Worm (Caenorhabditis elegans): ENCODE data around the gene pgap-2.
A peak's percentile ranks its signal among the peaks of the same experiment; 100 is the strongest.

The pgap-2 gene

DNA sequence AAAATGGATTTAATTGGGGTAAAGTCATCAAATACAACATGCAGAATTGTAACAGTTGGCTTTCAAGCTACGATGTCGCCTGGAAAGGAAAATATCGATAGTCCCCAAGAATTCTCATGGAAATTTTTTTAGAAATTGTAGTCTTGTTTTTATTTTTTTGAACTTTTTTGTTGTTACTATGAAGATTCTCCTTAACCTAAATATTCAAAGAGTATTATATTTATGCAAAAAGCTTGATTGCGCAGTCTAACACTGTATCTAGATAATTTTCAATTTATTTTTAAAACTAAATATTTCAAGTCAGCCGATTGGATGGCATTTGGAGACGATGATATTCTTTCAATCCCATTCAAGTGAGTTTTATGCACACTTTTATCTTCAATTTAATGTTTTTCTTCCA is at the start of gene pgap-2:
Gene pgap-2, plus strand, starts transcription at position 301 of the 400 bp plus-strand sequence.
- TF ChIP-seq dao-5 (tag; optimal IDR thresholded peaks at IDR 0.05) (no peak), him-1 (tag; optimal IDR thresholded peaks at IDR 0.05) (no peak), W03F9.2 (tag; optimal IDR thresholded peaks at IDR 0.05) (no peak)

DNA sequence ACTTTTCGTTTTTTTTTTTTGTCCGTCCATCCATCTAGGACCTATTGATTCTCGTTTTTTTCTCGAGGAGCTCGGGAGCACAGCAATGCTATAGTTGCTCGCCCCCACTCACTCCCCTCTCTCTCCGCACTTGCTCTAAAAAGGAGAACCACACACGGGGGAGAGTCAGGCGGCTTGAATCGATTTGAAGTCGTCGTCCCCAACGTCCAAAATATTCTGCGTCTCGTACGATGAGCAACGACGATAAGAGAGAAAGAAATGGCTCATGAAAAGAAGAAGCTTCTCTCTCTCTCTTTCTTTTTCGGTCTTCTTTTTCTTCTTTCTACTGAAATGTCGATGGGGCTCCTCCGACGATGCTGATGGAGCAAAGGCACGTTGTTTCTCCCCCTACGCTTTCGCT is 48.9 kb upstream of the pgap-2 start:
- no peak for TF ChIP-seq dao-5 (tag; optimal IDR thresholded peaks at IDR 0.05)
- peak; percentile 91 for TF ChIP-seq him-1 (tag; optimal IDR thresholded peaks at IDR 0.05)
- TF ChIP-seq W03F9.2 (tag; optimal IDR thresholded peaks at IDR 0.05): no peak

DNA sequence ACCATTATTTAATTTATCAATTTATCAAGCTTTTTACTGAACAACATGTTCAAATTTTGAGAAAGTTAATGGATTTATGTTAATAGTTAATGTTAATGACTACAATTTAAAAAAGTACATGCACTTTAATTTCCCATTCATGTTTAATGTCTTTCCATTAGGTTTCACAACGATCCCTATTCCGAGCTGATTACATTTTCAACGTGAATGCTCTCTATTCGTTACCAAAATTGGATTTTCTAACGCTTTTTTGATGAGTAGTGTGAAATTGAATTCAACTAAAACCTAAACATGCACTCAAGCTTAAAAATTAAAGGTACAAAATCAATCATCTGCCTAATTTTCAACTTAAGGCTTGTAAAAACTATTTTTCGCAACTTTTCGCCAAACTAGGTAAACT is 47.9 kb upstream of the pgap-2 start:
- TF ChIP-seq W03F9.2 (tag; optimal IDR thresholded peaks at IDR 0.05): no peak
- no peak for TF ChIP-seq him-1 (tag; optimal IDR thresholded peaks at IDR 0.05)
- TF ChIP-seq dao-5 (tag; optimal IDR thresholded peaks at IDR 0.05): no peak

- TF ChIP-seq him-1 (tag; optimal IDR thresholded peaks at IDR 0.05): peak; percentile 29
- no peak for TF ChIP-seq dao-5 (tag; optimal IDR thresholded peaks at IDR 0.05)
Measured at ce11 chrIII:4658384-4658844, 46.9 kb upstream of the pgap-2 start, which contains the start of gene cdka-1. Gene cdka-1, plus strand, starts transcription at chrIII:4658794.

- no peak for TF ChIP-seq W03F9.2 (tag; optimal IDR thresholded peaks at IDR 0.05)
- no peak for TF ChIP-seq him-1 (tag; optimal IDR thresholded peaks at IDR 0.05)
- TF ChIP-seq dao-5 (tag; optimal IDR thresholded peaks at IDR 0.05): no peak
Measured at ce11 chrIII:4659426-4659825, 45.9 kb upstream of the pgap-2 start.

DNA sequence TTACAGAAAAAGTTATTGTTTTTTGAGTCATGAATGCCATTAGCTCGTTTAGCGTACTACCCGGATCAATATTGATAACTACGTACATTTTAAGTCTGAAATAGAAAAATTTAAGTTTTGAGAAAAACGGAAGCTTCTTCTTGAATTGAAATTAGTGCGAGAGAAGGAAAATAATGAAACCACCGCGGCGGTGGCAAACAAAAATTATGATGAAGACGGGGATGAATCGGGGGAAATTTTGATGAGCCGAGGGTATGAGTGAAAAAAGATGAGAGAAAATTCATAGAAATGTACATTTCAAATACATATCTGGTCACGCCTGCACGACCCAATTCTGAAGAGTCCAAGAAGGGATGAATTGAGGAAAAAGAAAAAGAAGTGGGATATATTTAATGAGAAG is 40.0 kb upstream of the pgap-2 start, which contains the start of gene T23F11.4:
Gene T23F11.4, minus strand, starts transcription at position 101 of the 400 bp plus-strand sequence.
- TF ChIP-seq W03F9.2 (tag; optimal IDR thresholded peaks at IDR 0.05): no peak

DNA sequence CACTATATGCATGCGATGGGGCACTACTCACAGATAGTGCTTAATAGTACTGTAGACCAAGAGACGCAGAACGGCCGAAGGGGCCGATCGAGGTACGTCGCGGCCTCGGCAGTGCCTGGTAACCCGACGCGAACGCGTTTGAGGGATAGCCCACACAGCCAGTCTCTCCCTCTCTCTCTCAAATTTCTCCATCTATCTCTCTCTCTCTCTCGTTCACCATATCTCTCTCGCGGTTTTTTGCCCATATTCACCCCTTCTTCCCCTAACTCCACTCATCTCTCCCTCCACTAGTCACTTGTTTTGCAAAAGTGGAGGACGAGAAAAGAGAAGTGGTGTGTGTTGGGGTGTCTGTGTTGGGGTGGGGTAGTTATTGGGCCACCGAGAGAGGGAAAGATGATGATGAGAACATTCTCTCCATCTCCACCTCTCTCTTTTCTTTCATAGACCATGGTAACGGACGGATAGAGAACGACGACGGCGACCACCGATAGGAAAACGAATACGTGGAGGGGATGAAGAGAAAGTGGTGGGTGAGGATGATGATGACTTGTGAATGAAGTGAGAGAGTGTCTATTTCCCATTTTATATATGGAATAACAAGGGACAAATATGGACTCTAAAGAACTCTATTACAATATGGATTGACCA is 38.4 kb upstream of the pgap-2 start:
- TF ChIP-seq him-1 (tag; optimal IDR thresholded peaks at IDR 0.05) (peak; percentile 8), dao-5 (tag; optimal IDR thresholded peaks at IDR 0.05) (no peak), W03F9.2 (tag; optimal IDR thresholded peaks at IDR 0.05) (no peak)

DNA sequence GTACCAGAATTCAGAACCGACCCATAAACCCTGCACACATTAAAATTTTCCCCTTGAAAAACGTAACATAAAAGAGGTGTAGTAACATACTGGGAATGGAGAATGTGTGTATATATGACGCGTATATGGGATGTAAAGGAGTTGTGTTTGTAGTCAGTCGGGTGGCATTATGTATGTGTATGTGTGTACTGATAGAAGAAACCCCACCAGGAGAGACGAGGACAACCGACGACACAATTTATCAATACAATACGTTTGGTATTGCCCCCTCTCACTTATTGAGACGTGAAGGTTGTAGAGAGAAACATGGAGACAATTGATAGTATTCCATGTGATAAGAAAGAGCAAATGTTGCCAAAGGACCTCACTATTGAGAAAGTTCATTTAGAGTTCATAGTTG is 37.2 kb upstream of the pgap-2 start:
- TF ChIP-seq W03F9.2 (tag; optimal IDR thresholded peaks at IDR 0.05) (no peak), him-1 (tag; optimal IDR thresholded peaks at IDR 0.05) (no peak), dao-5 (tag; optimal IDR thresholded peaks at IDR 0.05) (no peak)

- no peak for TF ChIP-seq him-1 (tag; optimal IDR thresholded peaks at IDR 0.05)
Measured at ce11 chrIII:4671491-4671890, 33.8 kb upstream of the pgap-2 start, which contains the start of gene T23F11.11. Gene T23F11.11, minus strand, starts transcription at chrIII:4671591.

- no peak for TF ChIP-seq W03F9.2 (tag; optimal IDR thresholded peaks at IDR 0.05)
- TF ChIP-seq dao-5 (tag; optimal IDR thresholded peaks at IDR 0.05): no peak
Measured at ce11 chrIII:4671949-4672348, 33.4 kb upstream of the pgap-2 start, which contains the start of gene srg-13. Gene srg-13, plus strand, starts transcription at chrIII:4672249.

DNA sequence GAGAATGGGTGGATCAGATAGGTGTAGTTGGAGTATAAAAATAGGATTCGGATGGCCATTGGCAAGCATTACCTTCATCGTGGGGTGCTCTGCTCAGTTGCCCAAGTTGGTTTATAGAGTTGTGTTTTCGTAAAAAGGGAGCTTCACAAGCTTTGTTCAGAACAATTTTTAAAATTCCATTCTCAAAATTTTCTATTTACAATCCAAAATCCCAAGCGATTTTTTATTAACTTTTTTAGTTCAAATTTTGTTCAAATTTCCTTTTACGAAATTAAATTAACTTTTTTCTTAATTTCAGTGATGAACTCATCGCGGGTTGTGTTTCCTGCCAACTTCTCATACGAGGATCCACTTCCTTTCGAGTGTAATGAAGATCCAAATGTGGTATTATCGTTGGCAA is 27.8 kb upstream of the pgap-2 start, which contains the start of gene srg-10:
Gene srg-10, plus strand, starts transcription at position 301 of the 400 bp plus-strand sequence.
- TF ChIP-seq dao-5 (tag; optimal IDR thresholded peaks at IDR 0.05): no peak
- TF ChIP-seq W03F9.2 (tag; optimal IDR thresholded peaks at IDR 0.05): no peak
- no peak for TF ChIP-seq him-1 (tag; optimal IDR thresholded peaks at IDR 0.05)

- TF ChIP-seq W03F9.2 (tag; optimal IDR thresholded peaks at IDR 0.05) (no peak), him-1 (tag; optimal IDR thresholded peaks at IDR 0.05) (no peak), dao-5 (tag; optimal IDR thresholded peaks at IDR 0.05) (no peak)
Measured at ce11 chrIII:4679963-4680484, 25.3 kb upstream of the pgap-2 start, which contains the start of gene srg-11. Gene srg-11, plus strand, starts transcription at chrIII:4680013.

DNA sequence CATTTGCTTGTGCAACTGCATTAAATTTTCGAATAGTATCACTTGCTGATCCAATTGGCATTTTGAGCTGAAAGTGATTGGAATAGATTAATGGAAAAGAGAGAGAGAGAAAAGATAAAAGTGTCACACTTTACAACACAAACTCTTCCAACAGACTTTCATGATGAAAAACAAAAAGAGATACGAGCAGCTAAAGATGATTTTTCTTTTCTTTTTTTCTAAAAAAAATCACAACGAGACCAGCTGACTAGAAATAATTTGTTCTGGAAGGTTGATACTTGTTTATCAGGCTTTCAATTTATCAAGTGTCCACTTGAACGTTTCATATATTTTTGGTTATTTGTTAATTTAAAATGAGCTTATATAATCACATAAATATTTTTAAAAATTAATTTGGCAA is 18.2 kb upstream of the pgap-2 start:
- TF ChIP-seq dao-5 (tag; optimal IDR thresholded peaks at IDR 0.05): no peak
- TF ChIP-seq W03F9.2 (tag; optimal IDR thresholded peaks at IDR 0.05): no peak
- TF ChIP-seq him-1 (tag; optimal IDR thresholded peaks at IDR 0.05): no peak

DNA sequence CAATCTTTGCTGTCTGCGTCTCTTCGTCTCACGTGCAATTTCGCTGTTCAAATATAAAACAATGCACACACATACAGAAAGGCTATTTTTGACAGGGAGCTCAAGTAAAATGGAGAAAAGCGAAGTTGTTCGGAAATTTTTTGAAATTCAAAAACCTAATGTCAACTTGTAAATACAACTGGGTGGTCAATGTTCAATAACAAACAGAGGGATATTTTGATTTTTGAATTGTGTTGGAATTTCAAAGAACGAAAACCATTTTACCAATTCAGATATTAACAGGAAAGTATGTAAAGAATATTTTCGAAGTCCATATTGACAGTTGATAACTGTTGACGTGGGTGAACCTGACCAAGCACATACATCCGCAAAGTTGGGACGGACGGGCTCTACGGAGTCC is 17.0 kb upstream of the pgap-2 start, which contains the start of gene tag-243:
Gene tag-243, minus strand, starts transcription at position 101 of the 400 bp plus-strand sequence.
- TF ChIP-seq W03F9.2 (tag; optimal IDR thresholded peaks at IDR 0.05) (no peak), dao-5 (tag; optimal IDR thresholded peaks at IDR 0.05) (no peak), him-1 (tag; optimal IDR thresholded peaks at IDR 0.05) (no peak)

- no peak for TF ChIP-seq W03F9.2 (tag; optimal IDR thresholded peaks at IDR 0.05)
- TF ChIP-seq dao-5 (tag; optimal IDR thresholded peaks at IDR 0.05): no peak
Measured at ce11 chrIII:4688965-4689364, 16.3 kb upstream of the pgap-2 start, which contains the start of gene ppat-1. Gene ppat-1, plus strand, starts transcription at chrIII:4689280.
